Worm (Caenorhabditis elegans): ENCODE measurements around the gene ulp-1.

DNA sequence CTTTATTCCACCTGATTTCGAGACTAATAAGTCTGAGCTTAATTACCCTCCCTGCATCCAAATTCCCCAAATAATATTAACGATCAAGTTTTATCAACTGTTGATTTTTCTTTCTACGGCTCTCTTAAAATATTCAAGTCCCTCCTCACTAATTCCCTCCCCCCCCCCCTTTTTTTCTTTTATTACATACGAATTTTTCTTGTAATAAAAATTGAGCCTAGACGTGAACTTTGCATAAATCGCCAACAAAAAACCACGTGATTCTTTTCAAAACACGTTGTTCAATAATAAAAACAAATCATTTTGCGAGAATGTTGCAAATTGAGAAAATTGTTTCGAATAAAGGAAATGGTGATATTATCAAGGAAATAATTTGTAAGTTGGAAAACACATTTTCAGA lies 18.8 kb upstream of the ulp-1 start, which contains the start of gene K10D2.8:
- TF ChIP-seq W03F9.2 (tag; optimal IDR thresholded peaks at IDR 0.05) = no peak
- no peak for TF ChIP-seq him-1 (tag; optimal IDR thresholded peaks at IDR 0.05)
- TF ChIP-seq dao-5 (tag; optimal IDR thresholded peaks at IDR 0.05) = no peak

Data from whole organism, L4/young adult.